Fruit fly (Drosophila melanogaster) whole organism, embryonic: ENCODE measurements around the gene MTF-1.
A peak's percentile ranks its signal among the peaks of the same experiment; 100 is the strongest.

ENCODE experiments used
- CG10209 ChIP-seq: fragments of 200-800 bp; sonication (Bioruptor generic); optimal IDR thresholded peaks from 3 replicates; lab custom pipeline; 2017; ENCODE audit warnings: missing biosample characterization, mild to moderate bottlenecking, missing genetic modification characterization, missing genetic modification reagents
- CG10366 ChIP-seq: fragments of 200-800 bp; sonication (Bioruptor generic); IDR thresholded peaks from 2 replicates; pipeline ENCODE4 v1.3.6; 2022; ENCODE audit warnings: missing biosample characterization, missing genetic modification characterization
- CG11723 ChIP-seq: fragments of 200-800 bp; sonication (Bioruptor generic); optimal IDR thresholded peaks from 2 replicates; lab custom pipeline; 2017; ENCODE audit warnings: missing biosample characterization, mild to moderate bottlenecking, missing genetic modification characterization
- CG13296 ChIP-seq: fragments of 200-800 bp; sonication (Bioruptor generic); optimal IDR thresholded peaks from 3 replicates; lab custom pipeline; 2018; ENCODE audit warnings: missing biosample characterization, mild to moderate bottlenecking, missing genetic modification characterization
- CG14014 ChIP-seq: fragments of 200-800 bp; sonication (Bioruptor generic); IDR thresholded peaks from 2 replicates; pipeline ENCODE4 v1.3.6; 2022; ENCODE audit warnings: missing biosample characterization, missing genetic modification characterization
- CG14441 ChIP-seq: fragments of 200-800 bp; sonication (Bioruptor generic); IDR thresholded peaks from 2 replicates; pipeline ENCODE4 v1.3.6; 2022; ENCODE audit warnings: missing biosample characterization, missing genetic modification characterization
- CG17186 ChIP-seq: fragments of 200-800 bp; sonication (Bioruptor generic); optimal IDR thresholded peaks from 3 replicates; lab custom pipeline; 2017; ENCODE audit warnings: missing biosample characterization, missing genetic modification reagents, missing genetic modification characterization
- CG17328 ChIP-seq: fragments of 200-800 bp; sonication (Bioruptor generic); IDR thresholded peaks from 2 replicates; pipeline ENCODE4 v1.3.6; 2022; ENCODE audit warnings: missing biosample characterization, missing genetic modification characterization
- CG2116 ChIP-seq: fragments of 200-800 bp; sonication (Bioruptor generic); optimal IDR thresholded peaks from 3 replicates; lab custom pipeline; 2018; ENCODE audit warnings: missing biosample characterization, mild to moderate bottlenecking, missing genetic modification characterization
- CG2875 ChIP-seq: fragments of 200-800 bp; sonication (Bioruptor generic); optimal IDR thresholded peaks from 2 replicates; lab custom pipeline; 2017; ENCODE audit warnings: missing biosample characterization, mild to moderate bottlenecking, missing genetic modification characterization, missing genetic modification reagents
- CG30431 ChIP-seq: fragments of 200-800 bp; sonication (Bioruptor generic); optimal IDR thresholded peaks from 2 replicates; lab custom pipeline; 2017; ENCODE audit warnings: missing biosample characterization, missing genetic modification characterization
- CG31365 ChIP-seq: fragments of 200-800 bp; sonication (Bioruptor generic); optimal IDR thresholded peaks from 2 replicates; lab custom pipeline; 2018; ENCODE audit warnings: missing biosample characterization, mild to moderate bottlenecking, missing genetic modification characterization
- CG33557 ChIP-seq: fragments of 200-800 bp; sonication (Bioruptor generic); optimal IDR thresholded peaks from 2 replicates; lab custom pipeline; 2019; ENCODE audit warnings: missing biosample characterization, mild to moderate bottlenecking, missing genetic modification characterization, moderate library complexity
- CG4282 ChIP-seq: fragments of 200-800 bp; sonication (Bioruptor generic); optimal IDR thresholded peaks from 2 replicates; lab custom pipeline; 2016; ENCODE audit warnings: missing biosample characterization, missing genetic modification characterization
- CG6175 ChIP-seq: fragments of 200-800 bp; sonication (Bioruptor generic); IDR thresholded peaks from 3 replicates; pipeline ENCODE4 v1.3.6; 2022; ENCODE audit warnings: missing biosample characterization, missing genetic modification characterization
- CG6254 ChIP-seq: fragments of 200-800 bp; sonication (Bioruptor generic); optimal IDR thresholded peaks from 3 replicates; lab custom pipeline; 2017; ENCODE audit warnings: mild to moderate bottlenecking, missing biosample characterization, missing genetic modification reagents, missing genetic modification characterization
- CG7928 ChIP-seq: fragments of 200-800 bp; sonication (Bioruptor generic); optimal IDR thresholded peaks from 2 replicates; lab custom pipeline; 2017; ENCODE audit warnings: missing biosample characterization, mild to moderate bottlenecking, missing genetic modification characterization
- CG9609 ChIP-seq: fragments of 200-800 bp; sonication (Bioruptor generic); optimal IDR thresholded peaks from 3 replicates; lab custom pipeline; 2016; ENCODE audit warnings: missing biosample characterization, missing genetic modification characterization
- CHES-1-like ChIP-seq: fragments of 200-800 bp; sonication (Bioruptor generic); optimal IDR thresholded peaks from 2 replicates; lab custom pipeline; 2016; ENCODE audit warnings: missing biosample characterization, missing genetic modification characterization
- Dek ChIP-seq: fragments of 200-800 bp; sonication (Bioruptor generic); optimal IDR thresholded peaks from 3 replicates; lab custom pipeline; 2019; ENCODE audit warnings: missing biosample characterization, mild to moderate bottlenecking, missing genetic modification characterization, moderate library complexity
- Dip2 ChIP-seq: fragments of 200-800 bp; sonication (Bioruptor generic); IDR thresholded peaks from 2 replicates; pipeline ENCODE4 v1.3.6; 2022; ENCODE audit warnings: missing biosample characterization, missing genetic modification characterization
- Doc2 ChIP-seq: fragments of 200-800 bp; sonication (Bioruptor generic); IDR thresholded peaks from 2 replicates; pipeline ENCODE4 v1.3.6; 2022; ENCODE audit warnings: missing biosample characterization, missing genetic modification characterization
- HLH4C ChIP-seq: fragments of 200-800 bp; sonication (Bioruptor generic); IDR thresholded peaks from 3 replicates; pipeline ENCODE4 v1.3.6; 2022; ENCODE audit warnings: missing biosample characterization, missing genetic modification characterization; ENCODE audit not compliant: partially characterized antibody
- HLH54F ChIP-seq: fragments of 200-800 bp; sonication (Bioruptor generic); optimal IDR thresholded peaks from 3 replicates; lab custom pipeline; 2016; ENCODE audit warnings: missing biosample characterization, missing genetic modification characterization
- Hey ChIP-seq: fragments of 200-800 bp; sonication (Bioruptor generic); optimal IDR thresholded peaks from 3 replicates; lab custom pipeline; 2018; ENCODE audit warnings: missing biosample characterization, mild to moderate bottlenecking, missing genetic modification characterization
- Hmx ChIP-seq: fragments of 200-800 bp; sonication (Bioruptor generic); optimal IDR thresholded peaks from 2 replicates; lab custom pipeline; 2016; ENCODE audit warnings: missing biosample characterization, missing genetic modification characterization
- Hr78 ChIP-seq, 2 experiments: fragments of 200-800 bp in 1 of 2; fragments of >200 bp in 1 of 2; sonication (Bioruptor generic) in 1 of 2; optimal IDR thresholded peaks; 2 replicates each; lab custom pipeline; 2017 to 2019; ENCODE audit warnings: missing biosample characterization in 2 of 2, missing genetic modification characterization in 2 of 2, mild to moderate bottlenecking in 1 of 2, moderate library complexity in 1 of 2
- Lpt ChIP-seq: fragments of >200 bp; optimal IDR thresholded peaks from 2 replicates; lab custom pipeline; 2018; ENCODE audit warnings: missing biosample characterization, missing genetic modification characterization
- Six4 ChIP-seq: fragments of 200-800 bp; sonication (Bioruptor generic); optimal IDR thresholded peaks from 2 replicates; lab custom pipeline; 2016; ENCODE audit warnings: missing biosample characterization, missing genetic modification characterization
- al ChIP-seq: fragments of 200-800 bp; sonication (Bioruptor generic); IDR thresholded peaks from 2 replicates; pipeline ENCODE4 v1.3.6; 2022; ENCODE audit warnings: missing biosample characterization, missing genetic modification characterization
- cwo ChIP-seq: fragments of 200-800 bp; sonication (Bioruptor generic); optimal IDR thresholded peaks from 3 replicates; lab custom pipeline; 2017; ENCODE audit warnings: missing biosample characterization, missing genetic modification characterization, mild to moderate bottlenecking, moderate library complexity, missing genetic modification reagents
- ems ChIP-seq: fragments of 200-800 bp; sonication (Bioruptor generic); optimal IDR thresholded peaks from 3 replicates; lab custom pipeline; 2016; ENCODE audit warnings: missing biosample characterization, missing genetic modification characterization
- eyg ChIP-seq: fragments of 200-800 bp; sonication (Bioruptor generic); optimal IDR thresholded peaks from 3 replicates; lab custom pipeline; 2016; ENCODE audit warnings: missing biosample characterization, missing genetic modification characterization
- gem ChIP-seq: fragments of 200-800 bp; sonication (Bioruptor generic); optimal IDR thresholded peaks from 2 replicates; lab custom pipeline; 2019; ENCODE audit warnings: missing biosample characterization, mild to moderate bottlenecking, missing genetic modification characterization, moderate library complexity
- inv ChIP-seq: fragments of 200-800 bp; sonication (Bioruptor generic); IDR thresholded peaks from 2 replicates; pipeline ENCODE4 v1.3.6; 2022; ENCODE audit warnings: missing biosample characterization, missing genetic modification characterization; ENCODE audit not compliant: partially characterized antibody
- jing ChIP-seq: fragments of 200-800 bp; sonication (Bioruptor generic); optimal IDR thresholded peaks from 2 replicates; lab custom pipeline; 2018; ENCODE audit warnings: missing biosample characterization, mild to moderate bottlenecking, missing genetic modification characterization
- lov ChIP-seq, 2 experiments: fragments of 200-800 bp in 1 of 2; fragments of >200 bp in 1 of 2; sonication (Bioruptor generic) in 1 of 2; IDR thresholded peaks in 1 of 2; optimal IDR thresholded peaks in 1 of 2; 2 replicates in 1 of 2; 3 replicates in 1 of 2; pipeline versions ENCODE4 v1.3.6 to Lab custom; 2017 to 2022; ENCODE audit warnings: missing biosample characterization in 1 of 2, missing genetic modification characterization in 1 of 2
- nmo ChIP-seq: fragments of 200-800 bp; sonication (Bioruptor generic); optimal IDR thresholded peaks from 2 replicates; lab custom pipeline; 2018; ENCODE audit warnings: missing biosample characterization, mild to moderate bottlenecking, missing genetic modification characterization, moderate library complexity
- pan ChIP-seq, 4 experiments: fragments of >200 bp in 3 of 4; fragments of 200-800 bp in 1 of 4; sonication (Bioruptor generic) in 1 of 4; optimal IDR thresholded peaks in 3 of 4; IDR thresholded peaks in 1 of 4; 2 replicates each; pipeline versions ENCODE4 v1.3.6 to Lab custom; 2017 to 2022; ENCODE audit warnings: missing biosample characterization in 2 of 4, missing genetic modification characterization in 2 of 4, mixed read lengths in 1 of 4
- prd ChIP-seq, 3 experiments: fragments of >200 bp in 2 of 3; fragments of 200-800 bp in 1 of 3; sonication (Bioruptor generic) in 1 of 3; optimal IDR thresholded peaks in 2 of 3; IDR thresholded peaks in 1 of 3; 2 replicates in 2 of 3; 3 replicates in 1 of 3; pipeline versions ENCODE4 v1.3.6 to Lab custom; 2017 to 2022; ENCODE audit warnings: missing biosample characterization in 1 of 3, missing genetic modification characterization in 1 of 3
- psq ChIP-seq: fragments of 200-800 bp; sonication (Bioruptor generic); optimal IDR thresholded peaks from 2 replicates; lab custom pipeline; 2017; ENCODE audit warnings: missing biosample characterization, missing genetic modification characterization
- pzg ChIP-seq: fragments of 200-800 bp; sonication (Bioruptor generic); optimal IDR thresholded peaks from 3 replicates; lab custom pipeline; 2018; ENCODE audit warnings: missing biosample characterization, mild to moderate bottlenecking, missing genetic modification characterization, moderate library complexity
- schlank ChIP-seq: fragments of 200-800 bp; sonication (Bioruptor generic); optimal IDR thresholded peaks from 2 replicates; lab custom pipeline; 2018; ENCODE audit warnings: missing biosample characterization, mild to moderate bottlenecking, missing genetic modification characterization
- sisA ChIP-seq: fragments of 200-800 bp; sonication (Bioruptor generic); IDR thresholded peaks from 2 replicates; pipeline ENCODE4 v1.3.6; 2022; ENCODE audit warnings: missing biosample characterization, missing genetic modification characterization
- stc ChIP-seq: fragments of 200-800 bp; sonication (Bioruptor generic); IDR thresholded peaks from 2 replicates; pipeline ENCODE4 v1.3.6; 2022; ENCODE audit warnings: missing biosample characterization, missing genetic modification characterization
- tap ChIP-seq: fragments of 200-800 bp; optimal IDR thresholded peaks from 3 replicates; lab custom pipeline; 2019; ENCODE audit warnings: missing biosample characterization, mild to moderate bottlenecking, missing genetic modification characterization, moderate library complexity
- yki ChIP-seq: fragments of >200 bp; optimal IDR thresholded peaks from 3 replicates; lab custom pipeline; 2018
- zen2 ChIP-seq: fragments of 200-800 bp; sonication (Bioruptor generic); IDR thresholded peaks from 3 replicates; pipeline ENCODE4 v1.3.6; 2022; ENCODE audit warnings: missing biosample characterization, missing genetic modification characterization; ENCODE audit not compliant: partially characterized antibody
- zf30C ChIP-seq: fragments of 200-800 bp; sonication (Bioruptor generic); optimal IDR thresholded peaks from 3 replicates; lab custom pipeline; 2018; ENCODE audit warnings: missing biosample characterization, mild to moderate bottlenecking, missing genetic modification characterization

The MTF-1 gene

DNA sequence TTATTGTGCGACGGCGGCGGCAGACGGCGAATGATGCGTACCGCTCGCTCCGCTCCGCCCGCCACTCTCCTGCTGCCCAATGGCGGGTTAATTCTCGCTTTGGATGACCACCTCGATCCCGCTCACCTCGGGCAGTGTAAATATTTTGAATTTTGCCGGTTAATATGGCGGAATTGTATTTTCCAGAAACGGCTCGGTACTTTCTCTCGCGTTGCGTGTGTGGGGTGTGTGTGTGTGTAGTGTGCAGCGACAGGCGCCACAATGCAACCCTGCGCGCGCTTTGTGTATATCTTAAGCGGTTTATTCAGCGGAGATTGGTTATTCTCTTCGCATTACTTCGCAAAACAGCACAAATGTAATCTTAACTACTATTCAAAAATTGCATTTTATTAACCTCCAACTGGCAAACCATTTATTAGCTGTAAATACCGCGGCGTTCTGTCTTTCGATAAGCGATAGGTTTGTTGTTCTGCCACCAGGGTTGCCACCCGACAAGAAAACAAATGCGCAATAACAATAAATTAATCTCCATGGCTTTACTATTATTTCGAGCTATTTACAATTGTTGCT, 25.8 kb downstream of the MTF-1 start, which contains the start of the genes phol and CG3552 (continued):
- TF ChIP-seq Hey (tag; lab: Kevin White, UChicago) (no peak), prd (optimal IDR thresholded peaks at IDR 0.05; lab: Kevin White, UChicago) (no peak), prd (GFP tag; IDR thresholded peaks at IDR 0.05; lab: Robert Waterston, UW) (no peak), zf30C (GFP tag; lab: Kevin White, UChicago) (no peak), CG4282 (GFP tag; lab: Kevin White, UChicago) (no peak), eyg (GFP tag; lab: Kevin White, UChicago) (no peak), Six4 (GFP tag; lab: Kevin White, UChicago) (no peak), gem (tag; lab: Kevin White, UChicago) (peak; percentile 33), HLH4C (no peak), CG31365 (tag; lab: Kevin White, UChicago) (no peak), tap (tag; lab: Kevin White, UChicago) (no peak), psq (no peak), al (no peak), inv (peak; percentile 39), Hmx (GFP tag; lab: Kevin White, UChicago) (no peak), HLH54F (GFP tag; lab: Kevin White, UChicago) (no peak), CG11723 (no peak), CG9609 (GFP tag; lab: Kevin White, UChicago) (no peak), CG14014 (GFP tag; lab: Robert Waterston, UW) (no peak), pzg (GFP tag; lab: Kevin White, UChicago) (peak; percentile 57), CG2116 (peak; percentile 98), CG13296 (peak; percentile 9), yki (lab: Kevin White, UChicago) (no peak), CG6175 (GFP tag; lab: Robert Waterston, UW) (no peak), CG7928 (GFP tag; lab: Kevin White, UChicago) (peak; percentile 41), CG17186 (GFP tag; lab: Kevin White, UChicago) (peak; percentile 97), Doc2 (GFP tag; lab: Robert Waterston, UW) (no peak), CG2875 (GFP tag; lab: Kevin White, UChicago) (no peak), CG6254 (GFP tag; lab: Kevin White, UChicago) (no peak), Hr78 (GFP tag; optimal IDR thresholded peaks at IDR 0.05; lab: Kevin White, UChicago) (no peak), cwo (no peak), CG33557 (GFP tag; lab: Kevin White, UChicago) (no peak), Dip2 (no peak), nmo (GFP tag; lab: Kevin White, UChicago) (peak; percentile 30), zen2 (no peak), CG10366 (GFP tag; lab: Robert Waterston, UW) (no peak), CG30431 (GFP tag; lab: Kevin White, UChicago) (no peak), CHES-1-like (GFP tag; lab: Kevin White, UChicago) (peak; percentile 17), schlank (no peak), Lpt (GFP tag; lab: Kevin White, UChicago) (no peak), sisA (GFP tag; lab: Robert Waterston, UW) (no peak), Dek (tag; lab: Kevin White, UChicago) (no peak), CG17328 (no peak), jing (GFP tag; lab: Kevin White, UChicago) (no peak), pan (optimal IDR thresholded peaks at IDR 0.05; lab: Kevin White, UChicago) (no peak), pan (GFP tag; optimal IDR thresholded peaks at IDR 0.05 in 1 of 2, IDR thresholded peaks at IDR 0.05 in 1 of 2) (no peak), lov (optimal IDR thresholded peaks at IDR 0.05; lab: Kevin White, UChicago) (no peak), lov (GFP tag; IDR thresholded peaks at IDR 0.05; lab: Robert Waterston, UW) (no peak), CG10209 (GFP tag; lab: Kevin White, UChicago) (no peak), stc (GFP tag; lab: Robert Waterston, UW) (no peak), ems (GFP tag; lab: Kevin White, UChicago) (no peak), CG14441 (GFP tag; lab: Robert Waterston, UW) (no peak)
